Fruit fly (Drosophila melanogaster) Kc167 (cell line): ENCODE data around the gene Ifrd1.

Experiments
- Myc ChIP-seq: fragments of >200 bp; optimal IDR thresholded peaks from 2 replicates; lab custom pipeline; 2017; ENCODE audit warnings: missing external identifiers
- Sin3A ChIP-seq: fragments of >200 bp; optimal IDR thresholded peaks from 2 replicates; lab custom pipeline; 2018; ENCODE audit warnings: missing external identifiers
- h ChIP-seq: fragments of >200 bp; optimal IDR thresholded peaks from 3 replicates; lab custom pipeline; 2018; ENCODE audit warnings: missing external identifiers
- insv ChIP-seq: fragments of >200 bp; optimal IDR thresholded peaks from 3 replicates; lab custom pipeline; 2018; ENCODE audit warnings: missing external identifiers
- psq ChIP-seq: fragments of >200 bp; optimal IDR thresholded peaks from 2 replicates; lab custom pipeline; 2017; ENCODE audit warnings: missing external identifiers
- ttk ChIP-seq: sonication (Bioruptor generic); optimal IDR thresholded peaks from 2 replicates; lab custom pipeline; 2017; ENCODE audit warnings: missing external identifiers

Gene Ifrd1

dm6 chr2L:2884683-2885502 lies 10.6 kb upstream of the Ifrd1 start:
- TF ChIP-seq insv (lab: Kevin White, UChicago) (no peak), h (no peak), Myc (no peak), ttk (lab: Kevin White, UChicago) (no peak), Sin3A (lab: Kevin White, UChicago) (no peak), psq (lab: Kevin White, UChicago) (no peak)

- TF ChIP-seq ttk (lab: Kevin White, UChicago) (no peak), h (no peak), psq (lab: Kevin White, UChicago) (no peak), insv (lab: Kevin White, UChicago) (no peak), Myc (no peak), Sin3A (lab: Kevin White, UChicago) (no peak)
Observed at dm6 chr2L:2883703-2884294, 9.5 kb upstream of the Ifrd1 start.

DNA sequence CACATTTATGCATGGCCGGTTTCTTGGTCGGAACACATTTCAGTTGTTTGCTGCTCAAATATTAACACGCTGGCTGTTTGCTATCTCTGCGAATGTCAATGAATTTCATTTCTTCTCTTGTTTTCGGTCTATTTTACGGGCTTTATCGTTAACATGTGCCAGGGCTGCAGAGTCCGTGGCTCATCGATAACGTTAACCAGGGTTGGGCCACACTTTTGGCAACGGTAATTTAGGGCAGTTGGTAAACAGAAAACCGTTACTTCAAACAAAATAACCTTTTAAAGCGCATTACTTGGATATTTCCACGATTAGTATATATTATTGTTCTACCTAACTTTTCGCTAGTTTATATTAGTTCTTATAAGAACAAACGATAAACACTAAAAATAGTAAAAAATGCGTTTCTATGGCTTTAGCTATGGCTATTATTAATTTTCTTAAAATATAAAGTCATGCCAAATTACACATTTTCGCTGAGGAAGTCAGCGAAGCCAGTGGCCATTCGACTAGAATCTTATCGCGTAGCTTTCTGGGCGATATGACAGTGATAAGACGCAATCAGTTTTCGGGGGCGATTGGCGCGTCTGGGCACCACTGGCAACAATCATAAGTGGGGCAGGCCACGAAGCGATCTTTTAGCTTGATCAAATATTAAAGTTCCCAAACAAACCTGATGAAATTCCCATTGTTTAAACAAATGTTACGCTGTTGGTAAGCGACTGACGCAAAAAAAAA lies 8.8 kb upstream of the Ifrd1 start:
- TF ChIP-seq insv (lab: Kevin White, UChicago) (no peak), ttk (lab: Kevin White, UChicago) (no peak), Myc (no peak), psq (lab: Kevin White, UChicago) (no peak), Sin3A (lab: Kevin White, UChicago) (no peak), h (no peak)

DNA sequence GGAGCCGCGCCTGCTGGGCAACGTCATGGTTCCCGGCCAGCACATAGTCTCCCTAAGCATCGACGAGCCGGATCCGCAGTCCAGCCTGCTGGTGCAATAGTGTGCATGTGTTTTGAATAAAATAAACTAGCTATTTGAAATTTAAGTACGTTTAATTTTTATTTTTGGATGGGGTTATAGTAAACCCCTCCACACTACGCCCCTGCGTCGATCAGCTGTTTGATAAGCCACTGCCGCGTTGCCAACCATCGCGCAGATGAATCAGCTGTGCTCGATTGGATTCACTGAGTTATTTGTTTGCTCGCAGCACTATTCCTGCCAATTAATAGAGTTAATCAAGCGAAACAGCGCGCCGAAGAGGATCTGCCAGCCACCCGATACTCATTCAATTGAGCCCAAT lies 4.6 kb upstream of the Ifrd1 start, which contains the start of gene RabGGTb:
TSS of gene RabGGTb (plus strand) at position 254 of the 400 bp plus-strand sequence.
- TF ChIP-seq Sin3A (lab: Kevin White, UChicago): no peak
- TF ChIP-seq Myc: no peak

dm6 chr2L:2878188-2878587 lies 3.9 kb upstream of the Ifrd1 start, which contains the start of the genes Prx6a and Sbat:
Prx6a (minus strand) TSS chr2L:2878232.
Sbat (plus strand) TSS chr2L:2878344.
- TF ChIP-seq Sin3A (lab: Kevin White, UChicago): no peak
- no peak for TF ChIP-seq h
- TF ChIP-seq psq (lab: Kevin White, UChicago): no peak
- TF ChIP-seq ttk (lab: Kevin White, UChicago): no peak
- TF ChIP-seq Myc: no peak
- TF ChIP-seq insv (lab: Kevin White, UChicago): no peak

dm6 chr2L:2874542-2875194 lies 379 bp upstream of the Ifrd1 start, which contains the start of gene CG8814:
CG8814 (plus strand) TSS chr2L:2874890.
- no peak for TF ChIP-seq psq (lab: Kevin White, UChicago)
- TF ChIP-seq insv (lab: Kevin White, UChicago): no peak
- TF ChIP-seq ttk (lab: Kevin White, UChicago): no peak
- TF ChIP-seq h: no peak
- no peak for TF ChIP-seq Myc
- no peak for TF ChIP-seq Sin3A (lab: Kevin White, UChicago)

DNA sequence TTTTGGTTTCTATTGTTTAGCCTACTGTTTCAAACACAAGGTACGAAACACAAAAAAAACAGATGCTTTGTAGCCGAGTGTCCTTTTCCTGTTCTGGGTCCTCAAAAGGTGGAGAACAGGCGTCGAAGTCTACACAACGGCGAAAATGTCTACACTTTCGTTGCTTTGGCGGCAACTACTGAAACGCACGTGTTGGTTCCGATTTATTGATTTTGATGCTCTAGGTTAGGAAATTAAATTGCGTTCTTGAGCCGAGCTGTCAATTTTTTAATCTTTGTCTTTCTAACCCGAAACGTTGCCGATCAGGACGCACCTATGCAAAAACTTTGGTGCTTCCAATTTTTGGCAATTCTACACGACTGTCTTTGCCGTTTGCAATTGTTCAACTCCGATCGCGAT lies 561 bp downstream of the Ifrd1 start:
- no peak for TF ChIP-seq Myc
- TF ChIP-seq insv (lab: Kevin White, UChicago): no peak
- no peak for TF ChIP-seq psq (lab: Kevin White, UChicago)
- TF ChIP-seq Sin3A (lab: Kevin White, UChicago): no peak
- no peak for TF ChIP-seq h
- no peak for TF ChIP-seq ttk (lab: Kevin White, UChicago)

DNA sequence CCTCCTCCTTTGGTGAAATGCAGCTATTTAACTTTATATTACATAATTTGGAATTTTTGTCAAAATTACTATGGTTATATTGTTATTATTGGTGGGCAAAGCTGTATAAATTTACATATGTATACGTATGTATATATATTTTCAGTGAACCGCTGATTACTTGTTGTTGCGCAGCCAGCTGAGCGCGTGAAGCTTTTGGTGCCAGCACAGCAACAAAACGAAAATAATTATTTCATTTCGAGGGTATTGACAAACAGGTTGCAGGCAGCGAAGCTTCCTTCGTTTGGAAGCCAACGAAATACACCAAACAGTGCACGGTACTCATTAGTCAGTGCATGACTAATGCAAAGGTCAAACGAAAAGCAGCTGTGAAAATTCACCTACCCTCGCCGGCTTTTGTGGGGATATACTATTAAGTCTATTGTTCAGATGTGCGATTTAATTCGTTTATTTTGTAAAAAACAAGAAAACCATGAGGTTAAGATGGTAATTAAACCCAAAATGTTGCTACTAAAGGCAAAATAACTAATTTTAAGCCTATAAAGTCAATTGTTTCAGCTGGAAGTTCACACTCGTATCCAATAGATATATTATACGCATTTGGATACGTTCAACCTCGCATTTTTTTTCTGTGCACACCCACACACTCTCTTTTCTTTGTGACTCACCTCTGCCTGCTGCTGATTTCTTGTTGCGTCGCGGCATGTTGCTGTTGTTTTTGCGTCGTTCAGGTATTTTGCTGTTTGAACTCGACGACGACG lies 1.1 kb downstream of the Ifrd1 start:
- TF ChIP-seq ttk (lab: Kevin White, UChicago): no peak

DNA sequence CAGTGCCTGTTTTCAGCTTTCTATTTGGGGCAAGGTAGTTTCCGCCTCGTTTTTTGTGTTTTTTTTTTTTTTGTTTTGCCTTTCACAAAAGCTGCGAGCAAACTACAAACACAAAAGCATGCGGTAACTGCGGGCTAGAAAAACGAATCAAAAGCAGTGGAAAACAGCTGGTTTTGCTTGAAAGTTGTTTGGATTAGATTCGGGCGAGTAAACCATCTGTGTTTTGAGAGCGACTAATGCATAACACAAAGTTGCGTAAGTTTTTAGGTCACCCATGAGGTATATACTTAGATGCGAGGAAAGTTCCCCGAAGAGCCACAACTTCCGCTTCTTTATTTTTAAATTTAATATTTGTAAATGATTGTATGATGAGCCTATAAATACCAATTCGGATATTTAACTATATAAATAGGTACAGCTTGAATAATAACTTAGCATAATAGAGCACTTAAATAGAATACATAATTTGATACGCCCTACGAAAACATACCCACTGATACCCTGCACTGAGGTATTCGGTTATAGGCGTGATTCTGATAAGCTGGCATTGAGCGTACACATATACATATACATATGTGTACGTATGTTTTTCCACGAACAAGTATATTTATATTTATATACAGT lies 1.9 kb downstream of the Ifrd1 start:
- TF ChIP-seq Sin3A (lab: Kevin White, UChicago) (no peak), insv (lab: Kevin White, UChicago) (no peak), psq (lab: Kevin White, UChicago) (no peak), ttk (lab: Kevin White, UChicago) (no peak), h (no peak), Myc (no peak)

DNA sequence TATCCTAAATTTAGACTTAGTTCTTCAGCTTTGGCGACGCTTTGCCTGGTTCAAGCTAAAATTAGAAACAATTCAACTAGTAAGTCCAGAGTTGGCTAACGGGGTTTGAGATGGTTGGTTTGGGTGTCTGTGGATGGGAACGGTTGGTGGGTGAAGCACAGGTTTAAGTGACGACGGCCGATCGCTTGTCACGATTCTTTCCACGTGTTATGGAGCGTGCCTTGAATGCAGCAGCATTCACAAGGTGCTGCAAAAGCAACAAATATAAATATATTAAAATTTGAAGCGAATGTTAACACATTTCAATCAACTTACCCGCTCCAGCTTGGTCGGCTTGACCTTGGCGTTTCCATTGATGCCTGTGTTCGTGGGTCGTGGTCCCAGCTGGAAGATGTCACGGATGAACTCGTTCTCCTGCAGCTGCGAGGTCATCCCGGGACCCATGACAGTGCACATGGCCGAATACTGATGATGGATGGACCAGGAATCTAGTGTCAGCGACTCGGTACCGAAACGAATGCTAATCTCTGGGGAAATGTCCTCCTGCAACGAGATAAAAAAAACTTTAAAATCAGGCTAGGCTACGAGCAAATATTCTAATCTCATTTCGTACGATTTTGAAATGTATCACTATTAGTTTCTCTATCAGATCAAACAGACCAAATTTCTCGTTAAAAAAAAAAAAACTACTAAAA lies 5.1 kb downstream of the Ifrd1 start, which contains the start of gene CG8813:
TSS of gene CG8813 (plus strand) at position 645 of the 695 bp plus-strand sequence.
- no peak for TF ChIP-seq ttk (lab: Kevin White, UChicago)
